Fruit fly (Drosophila melanogaster) whole organism, prepupa: ENCODE data around the gene TotB.

Experiments used
- Blimp-1 ChIP-seq: fragments of 200-800 bp; sonication (Bioruptor generic); optimal IDR thresholded peaks from 3 replicates; lab custom pipeline; 2017; ENCODE audit warnings: missing biosample characterization, missing genetic modification characterization, mild to moderate bottlenecking, moderate library complexity, missing genetic modification reagents
- CG10631 ChIP-seq: fragments of 200-800 bp; sonication (Bioruptor generic); optimal IDR thresholded peaks from 2 replicates; lab custom pipeline; 2016; ENCODE audit warnings: missing biosample characterization, missing genetic modification characterization
- CG10669 ChIP-seq: fragments of 200-800 bp; sonication (Bioruptor generic); optimal IDR thresholded peaks from 3 replicates; lab custom pipeline; 2018; ENCODE audit warnings: missing biosample characterization, mild to moderate bottlenecking, missing genetic modification characterization, moderate library complexity
- CG11294 ChIP-seq: fragments of 200-800 bp; sonication (Bioruptor generic); IDR thresholded peaks from 2 replicates; pipeline ENCODE4 v1.3.6; 2022; ENCODE audit warnings: missing biosample characterization, missing genetic modification characterization
- CG11902 ChIP-seq: fragments of 200-800 bp; sonication (Bioruptor generic); optimal IDR thresholded peaks from 3 replicates; lab custom pipeline; 2016; ENCODE audit warnings: missing biosample characterization, missing genetic modification characterization
- CG3032 ChIP-seq: fragments of 200-800 bp; optimal IDR thresholded peaks from 2 replicates; lab custom pipeline; 2019; ENCODE audit warnings: missing biosample characterization, mild to moderate bottlenecking, missing genetic modification characterization, moderate library complexity
- CG32006 ChIP-seq: fragments of 200-800 bp; sonication (Bioruptor generic); optimal IDR thresholded peaks from 3 replicates; lab custom pipeline; 2017; ENCODE audit warnings: missing biosample characterization, mild to moderate bottlenecking, missing genetic modification characterization
- CG34406 ChIP-seq: fragments of 200-800 bp; sonication (Bioruptor generic); optimal IDR thresholded peaks from 3 replicates; lab custom pipeline; 2016; ENCODE audit warnings: missing biosample characterization, missing genetic modification characterization
- CG3919 ChIP-seq: fragments of 200-800 bp; sonication (Bioruptor generic); optimal IDR thresholded peaks from 3 replicates; lab custom pipeline; 2016; ENCODE audit warnings: missing biosample characterization, missing genetic modification characterization
- CG4318 ChIP-seq: fragments of 200-800 bp; sonication (Bioruptor generic); optimal IDR thresholded peaks from 3 replicates; lab custom pipeline; 2017; ENCODE audit warnings: missing biosample characterization, mild to moderate bottlenecking, missing genetic modification characterization
- CG6163 ChIP-seq: fragments of 200-800 bp; sonication (Bioruptor generic); IDR thresholded peaks from 3 replicates; pipeline ENCODE4 v1.3.6; 2022; ENCODE audit warnings: missing biosample characterization, missing genetic modification characterization
- CG6276 ChIP-seq: fragments of 200-800 bp; sonication (Bioruptor generic); optimal IDR thresholded peaks from 2 replicates; lab custom pipeline; 2017; ENCODE audit warnings: missing biosample characterization, mild to moderate bottlenecking, missing genetic modification characterization
- CG6792 ChIP-seq: fragments of 200-800 bp; sonication (Bioruptor generic); optimal IDR thresholded peaks from 3 replicates; lab custom pipeline; 2016; ENCODE audit warnings: missing biosample characterization, missing genetic modification characterization
- CG6808 ChIP-seq: fragments of 200-800 bp; sonication (Bioruptor generic); optimal IDR thresholded peaks from 3 replicates; lab custom pipeline; 2017; ENCODE audit warnings: missing biosample characterization, missing genetic modification characterization, mild to moderate bottlenecking, moderate library complexity, missing genetic modification reagents
- CG7368 ChIP-seq: fragments of 200-800 bp; sonication (Bioruptor generic); optimal IDR thresholded peaks from 3 replicates; lab custom pipeline; 2016; ENCODE audit warnings: missing biosample characterization, missing genetic modification characterization
- CG8119 ChIP-seq: fragments of 200-800 bp; sonication (Bioruptor generic); IDR thresholded peaks from 3 replicates; pipeline ENCODE4 v1.3.6; 2022; ENCODE audit warnings: missing biosample characterization, missing genetic modification characterization
- CG8632 ChIP-seq: fragments of 200-800 bp; sonication (Bioruptor generic); optimal IDR thresholded peaks from 3 replicates; lab custom pipeline; 2016; ENCODE audit warnings: missing biosample characterization, missing genetic modification characterization
- Eip78C ChIP-seq: fragments of 200-800 bp; sonication (Bioruptor generic); peaks from one replicate; lab custom pipeline; 2016; ENCODE audit warnings: missing biosample characterization, missing genetic modification characterization
- Eip93F ChIP-seq: fragments of 200-800 bp; sonication (Bioruptor generic); optimal IDR thresholded peaks from 2 replicates; lab custom pipeline; 2016; ENCODE audit warnings: missing biosample characterization, mild to moderate bottlenecking, missing genetic modification characterization
- Ets96B ChIP-seq: fragments of 200-800 bp; optimal IDR thresholded peaks from 2 replicates; lab custom pipeline; 2019; ENCODE audit warnings: missing biosample characterization, mild to moderate bottlenecking, missing genetic modification characterization, moderate library complexity
- Gug ChIP-seq: fragments of 200-800 bp; sonication (Bioruptor generic); IDR thresholded peaks from 2 replicates; pipeline ENCODE4 v1.3.6; 2022; ENCODE audit warnings: missing biosample characterization, missing genetic modification characterization
- Hr38 ChIP-seq: sonication (Bioruptor generic); optimal IDR thresholded peaks from 2 replicates; lab custom pipeline; 2016; ENCODE audit warnings: missing biosample characterization, missing genetic modification characterization
- Hr39 ChIP-seq: fragments of 200-800 bp; sonication (Bioruptor generic); optimal IDR thresholded peaks from 2 replicates; lab custom pipeline; 2016; ENCODE audit warnings: missing biosample characterization, missing genetic modification characterization
- Lpt ChIP-seq: fragments of 200-800 bp; sonication (Bioruptor generic); optimal IDR thresholded peaks from 3 replicates; lab custom pipeline; 2016; ENCODE audit warnings: missing biosample characterization, missing genetic modification characterization
- Smox ChIP-seq: fragments of 200-800 bp; sonication (Bioruptor generic); optimal IDR thresholded peaks from 3 replicates; lab custom pipeline; 2016; ENCODE audit warnings: missing biosample characterization, missing genetic modification characterization
- acj6 ChIP-seq: fragments of 200-800 bp; sonication (Bioruptor generic); optimal IDR thresholded peaks from 3 replicates; lab custom pipeline; 2016; ENCODE audit warnings: missing biosample characterization, missing genetic modification characterization
- dac ChIP-seq: fragments of 200-800 bp; sonication (Bioruptor generic); optimal IDR thresholded peaks from 2 replicates; lab custom pipeline; 2017; ENCODE audit warnings: missing biosample characterization, mild to moderate bottlenecking, missing genetic modification characterization
- dsx ChIP-seq: fragments of 200-800 bp; optimal IDR thresholded peaks from 3 replicates; lab custom pipeline; 2019; ENCODE audit warnings: missing biosample characterization, mild to moderate bottlenecking, missing genetic modification characterization, moderate library complexity; ENCODE audit not compliant: poor library complexity, severe bottlenecking
- eg ChIP-seq: fragments of 200-800 bp; sonication (Bioruptor generic); IDR thresholded peaks from 3 replicates; pipeline ENCODE4 v1.3.6; 2022; ENCODE audit warnings: missing biosample characterization, missing genetic modification characterization
- esn ChIP-seq: fragments of 200-800 bp; sonication (Bioruptor generic); optimal IDR thresholded peaks from 2 replicates; lab custom pipeline; 2016; ENCODE audit warnings: missing biosample characterization, mild to moderate bottlenecking, missing genetic modification characterization, moderate library complexity
- fd59A ChIP-seq: fragments of 200-800 bp; sonication (Bioruptor generic); optimal IDR thresholded peaks from 2 replicates; lab custom pipeline; 2017; ENCODE audit warnings: missing biosample characterization, mild to moderate bottlenecking, missing genetic modification characterization, missing genetic modification reagents
- fkh ChIP-seq: fragments of 200-800 bp; sonication (Bioruptor generic); optimal IDR thresholded peaks from 3 replicates; lab custom pipeline; 2017; ENCODE audit warnings: missing biosample characterization, mild to moderate bottlenecking, missing genetic modification characterization, moderate library complexity
- lz ChIP-seq: fragments of 200-800 bp; sonication (Bioruptor generic); optimal IDR thresholded peaks from 3 replicates; lab custom pipeline; 2016; ENCODE audit warnings: missing biosample characterization, missing genetic modification characterization
- pdm3 ChIP-seq: fragments of 200-800 bp; sonication (Bioruptor generic); optimal IDR thresholded peaks from 3 replicates; lab custom pipeline; 2016; ENCODE audit warnings: missing biosample characterization, missing genetic modification characterization
- salr ChIP-seq, 2 experiments: fragments of 200-800 bp; sonication (Bioruptor generic); optimal IDR thresholded peaks; 3 replicates each; lab custom pipeline; 2016 to 2018; ENCODE audit warnings: missing biosample characterization in 2 of 2, missing genetic modification characterization in 2 of 2, mild to moderate bottlenecking in 1 of 2
- spab ChIP-seq: fragments of 200-800 bp; sonication (Bioruptor generic); optimal IDR thresholded peaks from 2 replicates; lab custom pipeline; 2017; ENCODE audit warnings: missing biosample characterization, mild to moderate bottlenecking, missing genetic modification characterization, missing genetic modification reagents
- ss ChIP-seq, 2 experiments: fragments of 200-800 bp; sonication (Bioruptor generic); optimal IDR thresholded peaks; 2 replicates in 1 of 2; 3 replicates in 1 of 2; lab custom pipeline; 2017 to 2018; ENCODE audit warnings: mild to moderate bottlenecking in 2 of 2, missing biosample characterization in 2 of 2, missing genetic modification characterization in 2 of 2, moderate library complexity in 1 of 2
- svp ChIP-seq: fragments of 200-800 bp; sonication (Bioruptor generic); peaks from one replicate; lab custom pipeline; 2016; ENCODE audit warnings: missing biosample characterization, missing genetic modification characterization
- topi ChIP-seq: fragments of 200-800 bp; sonication (Bioruptor generic); optimal IDR thresholded peaks from 3 replicates; lab custom pipeline; 2016; ENCODE audit warnings: missing biosample characterization, missing genetic modification characterization
- vri ChIP-seq: fragments of 200-800 bp; sonication (Bioruptor generic); optimal IDR thresholded peaks from 3 replicates; lab custom pipeline; 2016; ENCODE audit warnings: missing biosample characterization, mild to moderate bottlenecking, missing genetic modification characterization

Gene TotB

DNA sequence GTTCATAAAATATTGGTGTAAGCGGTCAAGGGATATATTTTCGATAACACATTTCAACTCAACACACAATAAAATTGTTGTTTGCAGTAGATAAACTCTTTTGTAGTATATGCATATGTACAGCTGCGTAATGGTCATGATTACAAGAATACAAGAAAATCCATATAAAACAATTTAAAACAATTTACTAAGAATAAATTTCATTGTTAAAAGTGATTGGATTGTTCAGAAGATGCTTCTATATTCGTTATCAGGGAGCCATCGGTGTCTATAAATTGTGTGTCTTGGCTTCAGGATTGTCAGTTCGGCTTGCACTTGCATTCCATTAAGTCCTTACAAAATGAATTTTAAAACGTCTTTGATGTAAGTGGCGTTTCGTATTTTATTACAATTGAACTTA is at the start of gene TotB:
TSS of gene TotB (plus strand) at position 301 of the 400 bp plus-strand sequence.
- peak; percentile 53 for TF ChIP-seq svp (GFP tag; lab: Kevin White, UChicago)
- TF ChIP-seq Eip78C = no peak
- no peak for TF ChIP-seq Ets96B
- no peak for TF ChIP-seq CG6276
- TF ChIP-seq CG7368 (GFP tag; lab: Kevin White, UChicago) = no peak
- no peak for TF ChIP-seq Blimp-1 (GFP tag; lab: Kevin White, UChicago)
- no peak for TF ChIP-seq ss (GFP tag; optimal IDR thresholded peaks at IDR 0.05; lab: Kevin White, UChicago)
- no peak for TF ChIP-seq fd59A (GFP tag; lab: Kevin White, UChicago)

DNA sequence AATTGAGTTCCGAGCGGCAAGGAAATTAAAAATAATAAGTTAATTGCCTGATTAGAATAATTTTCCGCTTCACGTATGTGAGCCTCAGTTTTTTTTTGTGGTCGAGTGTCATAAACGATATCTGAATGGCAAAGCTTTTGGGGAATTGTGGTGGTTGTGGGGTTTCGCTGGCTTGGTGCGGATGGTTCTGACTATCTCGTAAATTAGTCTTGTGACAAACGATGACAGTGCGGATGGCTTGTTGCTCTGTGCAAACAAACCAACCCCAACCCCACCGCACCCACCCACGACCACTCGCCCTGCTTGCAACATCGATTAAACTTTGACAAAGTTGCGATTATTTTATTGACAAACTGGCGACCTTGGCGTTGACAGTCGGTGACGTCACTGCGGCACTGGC is 46.8 kb upstream of the TotB start:
- TF ChIP-seq fkh (GFP tag; lab: Kevin White, UChicago) = peak; percentile 73
- TF ChIP-seq Smox = no peak

DNA sequence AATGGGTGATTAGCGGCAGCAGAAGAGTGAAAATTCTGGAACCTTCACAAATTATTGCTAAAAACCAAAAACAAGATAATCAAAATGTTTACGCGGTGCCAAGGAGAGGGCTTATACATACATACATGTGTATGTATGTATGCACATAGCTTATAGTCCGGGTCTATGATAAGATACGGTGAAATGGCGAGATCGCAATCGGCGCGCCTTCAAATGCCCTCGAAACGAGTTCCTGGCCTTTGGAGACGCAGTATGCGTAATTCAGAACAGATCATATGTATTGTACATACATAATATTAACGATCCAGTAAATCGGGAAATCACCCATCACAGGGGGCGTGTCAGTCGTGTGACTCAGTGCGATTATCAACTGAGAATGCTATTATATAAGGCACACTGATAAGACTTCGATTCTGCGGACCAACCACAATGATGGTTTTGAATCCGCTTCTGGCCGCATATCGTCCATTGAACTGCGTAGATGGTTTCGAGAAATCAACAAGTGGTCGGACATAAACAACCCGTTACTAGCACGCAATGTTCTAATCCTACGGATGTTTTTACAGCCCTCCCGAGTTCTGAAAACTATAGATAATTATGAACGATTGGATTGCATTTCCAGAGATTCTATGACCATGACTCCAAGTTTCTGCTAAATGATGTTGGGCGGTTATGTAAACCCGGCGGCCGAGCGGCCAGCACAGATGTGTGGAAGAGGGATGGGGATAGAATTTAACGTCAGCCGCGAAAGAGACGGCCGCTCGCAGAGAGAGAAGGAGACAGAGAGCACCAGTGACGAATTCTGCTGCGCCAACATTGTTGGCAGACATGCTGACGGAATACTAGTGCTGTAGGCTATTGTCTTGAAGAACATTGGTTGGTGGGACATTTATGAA is 45.0 kb upstream of the TotB start:
- TF ChIP-seq Eip78C (peak; percentile 8), eg (GFP tag; lab: Robert Waterston, UW) (0 out of 3 replicates have a peak, but pooled peaks have one; percentile 25), svp (GFP tag; lab: Kevin White, UChicago) (peak; percentile 96), vri (peak; percentile 99), fkh (GFP tag; lab: Kevin White, UChicago) (peak; percentile 63), lz (GFP tag; lab: Kevin White, UChicago) (peak; percentile 6), CG3919 (GFP tag; lab: Kevin White, UChicago) (no peak), CG11902 (no peak), dsx (GFP tag; lab: Kevin White, UChicago) (peak; percentile 91), CG6163 (GFP tag; lab: Robert Waterston, UW) (peak; percentile 17; the same call in 1 of the 3 replicates), dac (GFP tag; lab: Kevin White, UChicago) (no peak), ss (GFP tag; optimal IDR thresholded peaks at IDR 0.05; lab: Kevin White, UChicago) (peak in 1 of 2 experiments; percentile 55), Gug (GFP tag; lab: Robert Waterston, UW) (no peak)
- TF ChIP-seq, all 60 proteins: peak for 9

DNA sequence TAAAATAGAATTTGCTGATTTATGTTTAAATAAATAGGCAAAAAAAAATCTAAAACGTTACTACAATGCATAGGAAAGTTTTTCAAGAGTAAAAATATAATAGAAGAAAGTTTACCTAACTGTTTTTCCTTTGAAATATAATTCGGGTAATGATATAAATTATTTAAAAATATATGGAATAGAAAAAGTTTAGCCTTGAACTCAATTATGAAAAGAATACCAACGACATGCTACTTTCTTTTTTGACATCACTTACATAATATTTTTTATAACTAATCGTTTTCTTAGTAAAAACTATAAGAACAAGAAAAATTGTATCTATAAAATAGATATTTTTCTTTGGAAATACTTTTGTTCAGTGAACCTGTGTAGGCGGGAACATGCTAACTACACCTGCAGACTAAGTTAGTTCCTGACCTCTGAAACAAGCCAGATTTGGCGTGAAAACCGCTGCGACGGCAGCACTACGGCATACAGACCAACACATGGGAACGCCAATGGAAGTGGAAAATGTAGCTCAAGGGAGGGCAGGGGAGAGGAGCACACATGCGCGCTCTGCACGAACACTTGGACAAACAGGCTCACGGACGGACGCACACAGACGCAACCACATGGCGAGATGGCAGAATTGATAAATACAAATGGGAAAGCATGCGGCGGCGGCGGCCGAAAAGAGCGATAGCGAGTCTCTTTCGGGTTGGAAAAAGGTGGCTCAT is 44.2 kb upstream of the TotB start:
- TF ChIP-seq CG10631 (GFP tag; lab: Kevin White, UChicago) (peak; percentile 44), Hr38 (GFP tag; lab: Kevin White, UChicago) (no peak), CG10669 (no peak), fkh (GFP tag; lab: Kevin White, UChicago) (peak; percentile 80), CG11294 (GFP tag; lab: Robert Waterston, UW) (no peak), esn (GFP tag; lab: Kevin White, UChicago) (no peak), CG3919 (GFP tag; lab: Kevin White, UChicago) (no peak), Lpt (GFP tag; lab: Kevin White, UChicago) (peak; percentile 14), CG4318 (GFP tag; lab: Kevin White, UChicago) (no peak), Hr39 (GFP tag; lab: Kevin White, UChicago) (no peak), CG8119 (GFP tag; lab: Robert Waterston, UW) (no peak), Eip93F (GFP tag; lab: Kevin White, UChicago) (no peak), spab (GFP tag; lab: Kevin White, UChicago) (no peak), CG11902 (no peak), CG6792 (GFP tag; lab: Kevin White, UChicago) (no peak), topi (GFP tag; lab: Kevin White, UChicago) (no peak), Gug (GFP tag; lab: Robert Waterston, UW) (no peak), CG6163 (GFP tag; lab: Robert Waterston, UW) (no peak), pdm3 (no peak), CG3032 (no peak), lz (GFP tag; lab: Kevin White, UChicago) (no peak), CG8632 (GFP tag; lab: Kevin White, UChicago) (peak; percentile 38), salr (GFP tag; optimal IDR thresholded peaks at IDR 0.05; lab: Kevin White, UChicago) (peak in 1 of 2 experiments; percentile 66), CG32006 (GFP tag; lab: Kevin White, UChicago) (peak; percentile 69), svp (GFP tag; lab: Kevin White, UChicago) (peak; percentile 73), dsx (GFP tag; lab: Kevin White, UChicago) (peak; percentile 86), acj6 (GFP tag; lab: Kevin White, UChicago) (peak; percentile 16), CG6808 (GFP tag; lab: Kevin White, UChicago) (no peak), Blimp-1 (GFP tag; lab: Kevin White, UChicago) (peak; percentile 3), CG34406 (GFP tag; lab: Kevin White, UChicago) (peak; percentile 15), Eip78C (peak; percentile 55)
